Fruit fly (Drosophila melanogaster): ENCODE results near the gene CG43098.

The CG43098 gene

dm6 chr3L:3644337-3645027 lies 14.4 kb upstream of the CG43098 start:
- no peak for TF ChIP-seq CG17801 (GFP tag; optimal IDR thresholded peaks at IDR 0.05; ENCODE audit: partially characterized antibody)

DNA sequence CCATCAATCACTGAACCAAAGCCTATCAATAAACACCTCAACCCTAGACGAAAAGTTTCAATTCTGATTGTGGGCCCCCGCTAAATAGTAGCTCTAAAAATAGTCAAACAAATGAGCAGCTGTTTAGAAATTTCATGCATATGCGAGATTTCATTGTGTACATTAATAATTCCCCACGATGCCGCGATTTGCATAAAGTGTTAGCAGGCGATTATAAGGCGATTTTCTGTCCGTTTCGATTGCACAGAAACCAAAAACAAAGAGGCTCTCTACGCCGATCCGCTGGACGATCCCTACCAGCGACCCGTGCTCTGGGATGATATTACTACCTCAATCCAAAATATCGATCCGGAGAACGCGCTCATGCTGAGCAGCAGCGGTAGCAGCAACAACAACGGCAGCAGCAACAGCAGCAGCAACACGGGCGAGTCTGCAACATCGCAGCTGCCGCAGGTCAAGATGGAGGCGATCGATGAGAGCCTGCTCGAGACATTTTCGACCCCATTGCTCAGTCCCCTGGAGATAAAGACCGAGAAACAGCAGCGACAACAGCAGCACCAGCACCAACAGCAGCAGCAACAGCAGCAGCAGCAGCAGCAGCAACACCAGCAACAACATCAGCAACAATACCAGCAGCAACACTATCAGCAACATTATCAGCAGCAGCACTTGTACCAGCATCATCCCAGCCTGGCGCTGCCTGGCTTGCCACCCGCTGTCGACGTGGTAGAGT lies 13.1 kb upstream of the CG43098 start:
- no peak for TF ChIP-seq CG17801 (GFP tag; optimal IDR thresholded peaks at IDR 0.05; ENCODE audit: partially characterized antibody)

dm6 chr3L:3646361-3646759 lies 12.5 kb upstream of the CG43098 start:
- no peak for TF ChIP-seq CG17801 (GFP tag; optimal IDR thresholded peaks at IDR 0.05; ENCODE audit: partially characterized antibody)

DNA sequence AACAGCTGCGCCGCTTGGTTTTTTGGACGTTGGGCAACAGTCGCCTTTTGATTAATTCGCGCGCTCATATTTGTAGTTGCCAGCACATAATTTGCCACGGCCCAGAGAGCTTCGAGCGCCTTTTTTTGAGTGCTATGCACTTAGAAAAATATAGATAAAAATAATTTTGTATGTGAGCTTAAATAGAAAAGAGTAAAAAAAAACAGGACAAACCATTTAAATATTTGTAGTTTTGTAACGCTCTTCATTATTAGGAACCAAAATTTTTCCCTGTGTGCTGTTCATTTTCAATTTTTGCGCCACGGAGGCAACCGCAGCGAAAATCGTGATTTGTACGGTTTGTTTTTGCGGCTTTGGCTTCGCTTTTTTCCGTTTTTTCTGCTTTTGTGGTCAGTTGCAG lies 9.3 kb upstream of the CG43098 start:
- TF ChIP-seq CG17801 (GFP tag; optimal IDR thresholded peaks at IDR 0.05; ENCODE audit: partially characterized antibody), result no peak

- no peak for TF ChIP-seq CG17801 (GFP tag; optimal IDR thresholded peaks at IDR 0.05; ENCODE audit: partially characterized antibody)
Measured at dm6 chr3L:3654671-3655070, 4.2 kb upstream of the CG43098 start, which contains the start of gene CG10862. Gene CG10862 (minus strand): TSS chr3L:3654771.

- TF ChIP-seq CG17801 (GFP tag; optimal IDR thresholded peaks at IDR 0.05; ENCODE audit: partially characterized antibody), result no peak
Measured at dm6 chr3L:3656867-3657266, 2.0 kb upstream of the CG43098 start.

dm6 chr3L:3657897-3658296 lies 971 bp upstream of the CG43098 start:
- TF ChIP-seq CG17801 (GFP tag; optimal IDR thresholded peaks at IDR 0.05; ENCODE audit: partially characterized antibody), result no peak

DNA sequence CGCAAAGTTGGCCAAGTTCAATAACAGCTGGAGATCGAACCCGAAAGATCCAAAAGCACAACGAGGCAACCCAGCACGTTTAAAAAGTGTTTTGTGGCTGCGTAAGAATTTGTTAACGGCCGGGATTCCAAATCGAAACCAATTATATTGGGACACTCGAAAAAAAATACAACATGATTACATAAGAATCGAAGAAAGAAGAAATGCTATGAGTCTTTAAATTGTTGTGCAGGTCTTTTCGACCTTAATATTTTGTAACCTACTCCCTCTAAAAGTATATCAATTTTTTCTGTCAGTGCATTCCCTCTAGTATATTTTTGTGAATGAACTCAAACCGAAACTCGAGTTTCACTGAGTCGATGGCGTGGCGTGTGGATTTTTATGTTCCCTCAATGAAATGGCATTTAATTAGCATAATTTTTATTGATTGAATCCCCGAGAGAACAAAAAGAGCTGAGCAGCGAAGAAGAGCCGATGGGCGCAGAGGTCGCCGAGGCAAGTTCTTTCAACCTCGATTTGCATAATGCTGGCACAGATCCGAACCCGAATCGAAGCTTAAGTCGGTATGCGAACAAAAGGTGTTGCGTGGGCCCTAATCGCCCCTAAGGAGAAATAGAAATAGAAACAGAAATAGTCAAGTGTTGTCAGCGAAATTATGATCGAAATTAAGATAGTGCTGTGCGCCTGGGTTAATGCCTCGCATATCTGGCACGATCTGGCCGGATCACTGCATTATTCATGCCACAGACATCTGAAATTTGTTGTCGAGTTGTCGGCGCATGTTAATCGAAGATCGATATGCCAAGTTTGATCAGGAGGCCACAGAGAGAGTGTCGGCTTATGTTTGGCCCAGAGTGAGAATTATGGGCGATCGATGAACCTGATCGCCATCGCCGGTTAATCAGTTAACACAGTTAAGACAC lies 6.7 kb downstream of the CG43098 start:
- no peak for TF ChIP-seq CG17801 (GFP tag; optimal IDR thresholded peaks at IDR 0.05; ENCODE audit: partially characterized antibody)

DNA sequence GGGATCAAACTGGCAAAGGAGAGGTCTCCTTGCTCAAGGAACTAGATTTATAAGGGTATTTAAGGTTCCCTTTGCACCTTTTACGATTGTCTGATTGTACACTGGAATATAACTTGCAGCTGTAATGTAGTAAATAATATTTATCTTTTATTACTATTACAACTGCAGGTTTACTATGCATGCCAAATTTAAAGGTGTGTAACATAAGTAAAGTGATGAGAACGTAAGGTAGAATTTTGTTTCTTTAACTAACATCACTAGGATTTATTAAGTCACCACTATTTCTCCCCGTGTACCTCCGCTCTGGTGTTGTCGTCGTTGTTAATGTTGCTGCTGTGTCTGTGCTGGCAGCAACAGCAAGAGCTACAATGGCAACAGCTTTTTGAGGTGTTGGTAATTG lies 8.7 kb downstream of the CG43098 start:
- TF ChIP-seq CG17801 (GFP tag; optimal IDR thresholded peaks at IDR 0.05; ENCODE audit: partially characterized antibody), result no peak

dm6 chr3L:3672490-3673107 lies 13.7 kb downstream of the CG43098 start:
- no peak for TF ChIP-seq CG17801 (GFP tag; optimal IDR thresholded peaks at IDR 0.05; ENCODE audit: partially characterized antibody)

DNA sequence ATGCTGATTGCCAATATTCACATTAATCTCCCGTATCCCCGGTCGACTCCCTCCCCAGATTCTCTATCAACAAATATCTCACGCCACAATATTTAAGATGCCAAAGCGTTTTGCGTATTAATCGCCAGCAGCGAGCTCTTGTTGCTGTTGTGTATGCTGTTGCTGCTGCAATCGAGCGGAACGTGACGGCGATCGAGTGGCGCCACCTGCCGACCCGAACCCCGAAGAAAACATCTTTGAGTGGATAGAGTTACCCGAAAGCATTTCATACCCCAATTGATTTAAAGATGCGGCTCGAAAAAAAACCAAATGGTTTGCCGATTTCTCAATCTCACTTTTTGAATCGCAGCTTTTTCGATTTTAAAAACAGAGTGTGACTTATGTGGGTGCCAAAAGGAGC lies 19.5 kb downstream of the CG43098 start:
- TF ChIP-seq CG17801 (GFP tag; optimal IDR thresholded peaks at IDR 0.05; ENCODE audit: partially characterized antibody), result no peak

DNA sequence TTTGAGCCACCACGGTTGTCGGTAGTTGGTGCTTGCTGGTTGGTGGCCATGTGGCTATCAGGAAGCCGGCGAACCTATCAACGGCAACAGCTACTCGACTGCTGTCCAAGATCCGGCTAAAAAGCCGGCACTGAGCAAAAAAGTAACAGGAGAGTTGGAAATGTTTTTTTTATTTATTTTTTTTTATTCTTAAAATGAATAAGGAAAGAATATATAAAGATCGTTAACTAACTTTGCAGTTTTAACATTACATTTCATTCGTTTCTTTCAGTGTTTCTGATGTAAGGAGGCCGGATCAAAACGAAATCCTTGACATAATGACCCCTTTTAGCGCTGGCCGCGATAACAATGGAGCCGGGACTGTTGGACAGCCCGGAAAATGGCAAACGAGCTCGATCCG lies 25.1 kb downstream of the CG43098 start:
- TF ChIP-seq CG17801 (GFP tag; optimal IDR thresholded peaks at IDR 0.05; ENCODE audit: partially characterized antibody), result no peak

- no peak for TF ChIP-seq CG17801 (GFP tag; optimal IDR thresholded peaks at IDR 0.05; ENCODE audit: partially characterized antibody)
Measured at dm6 chr3L:3686274-3686673, 27.4 kb downstream of the CG43098 start.

DNA sequence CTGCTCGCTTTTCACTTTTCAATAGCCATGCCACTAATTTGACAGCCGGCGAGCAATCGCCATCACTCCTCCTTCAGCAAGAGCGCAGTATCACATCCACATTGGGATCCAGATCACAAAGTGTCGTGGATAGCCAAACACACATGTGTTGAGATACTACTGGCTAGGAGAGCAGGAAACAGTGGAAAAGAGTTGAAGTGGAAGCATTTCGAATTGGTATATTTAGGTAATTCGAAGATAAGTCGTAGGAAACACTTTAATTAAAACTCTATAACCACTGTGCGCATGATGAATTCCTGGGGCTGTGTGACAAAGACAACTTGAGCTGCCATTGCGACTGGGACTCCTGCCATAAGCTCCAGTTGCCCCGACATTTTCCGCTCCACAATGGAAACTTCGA lies 31.2 kb downstream of the CG43098 start:
- no peak for TF ChIP-seq CG17801 (GFP tag; optimal IDR thresholded peaks at IDR 0.05; ENCODE audit: partially characterized antibody)

- no peak for TF ChIP-seq CG17801 (GFP tag; optimal IDR thresholded peaks at IDR 0.05; ENCODE audit: partially characterized antibody)
Measured at dm6 chr3L:3691639-3692038, 32.8 kb downstream of the CG43098 start.
